4 worm cellular contexts compared by ENCODE assay signal in genomic region chrII:7060791-7061190, ce11.
A peak's percentile ranks its signal among the peaks of the same experiment; 100 is the strongest.
TF ChIP-seq lines count a peak whose summit lies in the region.

No protein-coding gene starts in this region.

TF ChIP-seq in whole organism, L1 larva, 84 proteins besides CTCF, POLR2A, EP300 and RAD21:
- TF ChIP-seq pax-3 (tag; optimal IDR thresholded peaks at IDR 0.05; lab: Kevin White, UChicago) (no peak), nhr-28 (tag; optimal IDR thresholded peaks at IDR 0.05; lab: Kevin White, UChicago) (peak; percentile 3), skn-1 (tag; optimal IDR thresholded peaks at IDR 0.05; lab: Kevin White, UChicago) (peak; percentile 92)

TF ChIP-seq in whole organism, L2 larva, 48 proteins besides CTCF, POLR2A, EP300 and RAD21:
- peak; percentile 87 for TF ChIP-seq skn-1 (tag; optimal IDR thresholded peaks at IDR 0.05; lab: Kevin White, UChicago)
- TF ChIP-seq nhr-21 (tag; optimal IDR thresholded peaks at IDR 0.05; lab: Kevin White, UChicago), result no peak

TF ChIP-seq in whole organism, L3 larva, 47 proteins besides CTCF, POLR2A, EP300 and RAD21:
- TF ChIP-seq skn-1 (tag; optimal IDR thresholded peaks at IDR 0.05; lab: Kevin White, UChicago) (peak; percentile 88), fkh-10 (GFP tag; optimal IDR thresholded peaks at IDR 0.05; lab: Kevin White, UChicago) (no peak), nfya-1 (tag; optimal IDR thresholded peaks at IDR 0.05; lab: Kevin White, UChicago; ENCODE audit: insufficient read depth) (no peak), ztf-4 (tag; optimal IDR thresholded peaks at IDR 0.05; lab: Kevin White, UChicago) (no peak), ceh-16 (tag; optimal IDR thresholded peaks at IDR 0.05; lab: Kevin White, UChicago) (no peak), ceh-28 (tag; optimal IDR thresholded peaks at IDR 0.05; lab: Kevin White, UChicago) (no peak), mdl-1 (tag; optimal IDR thresholded peaks at IDR 0.05; lab: Kevin White, UChicago) (no peak)
TF ChIP-seq in whole organism, L3 larva: peak in this region for 1.

TF ChIP-seq in whole organism, L4 larva, 104 proteins besides CTCF, POLR2A, EP300 and RAD21:
- no peak for TF ChIP-seq tag-97 (GFP tag; IDR thresholded peaks at IDR 0.05; lab: Robert Waterston, UW)
- TF ChIP-seq nhr-6 (tag; optimal IDR thresholded peaks at IDR 0.05; lab: Kevin White, UChicago), result no peak
- TF ChIP-seq zfp-3 (GFP tag; conservative IDR thresholded peaks at IDR 0.05; lab: Robert Waterston, UW), result no peak
- no peak for TF ChIP-seq lim-7 (GFP tag; IDR thresholded peaks at IDR 0.05; lab: Robert Waterston, UW)
- no peak for TF ChIP-seq nhr-111 (GFP tag; optimal IDR thresholded peaks at IDR 0.05; lab: Kevin White, UChicago)
- no peak for TF ChIP-seq ztf-11 (tag; optimal IDR thresholded peaks at IDR 0.05; lab: Kevin White, UChicago)
- no peak for TF ChIP-seq dve-1 (tag; optimal IDR thresholded peaks at IDR 0.05; lab: Kevin White, UChicago; ENCODE audit: insufficient read depth)
- TF ChIP-seq hlh-30 (tag; optimal IDR thresholded peaks at IDR 0.05; lab: Kevin White, UChicago; ENCODE audit: insufficient read depth), result peak; percentile 41

Comparison
In these comparisons a context has a peak if more than half of its experiments do, and no peak if none do; other contexts are left out.
1. Of the 29 proteins assayed by ChIP-seq in both whole organism, L4 larva and whole organism, L1 larva: peak only in whole organism, L4 larva: none; only in whole organism, L1 larva: nhr-28 and skn-1; in both: none; in neither: 27.